Fruit fly (Drosophila melanogaster) whole organism, embryonic: ENCODE measurements around the gene Nthl1.
A peak's percentile ranks its signal among the peaks of the same experiment; 100 is the strongest.

Experiments used
- Abd-B ChIP-seq: fragments of 200-800 bp; sonication (Bioruptor generic); optimal IDR thresholded peaks from 2 replicates; lab custom pipeline; 2018; ENCODE audit warnings: missing biosample characterization, mild to moderate bottlenecking, missing genetic modification characterization, moderate library complexity
- Atf-2 ChIP-seq: fragments of 200-800 bp; sonication (Bioruptor generic); optimal IDR thresholded peaks from 2 replicates; lab custom pipeline; 2016; ENCODE audit warnings: missing biosample characterization, missing genetic modification characterization
- Awh ChIP-seq: fragments of 200-800 bp; sonication (Bioruptor generic); IDR thresholded peaks from 2 replicates; pipeline ENCODE4, ENCODE4 v1.3.6; 2022; ENCODE audit warnings: missing biosample characterization, missing genetic modification characterization
- Bdp1 ChIP-seq: fragments of 200-800 bp; sonication (Bioruptor generic); optimal IDR thresholded peaks from 3 replicates; lab custom pipeline; 2016; ENCODE audit warnings: missing biosample characterization, missing genetic modification characterization
- CG10209 ChIP-seq: fragments of 200-800 bp; sonication (Bioruptor generic); optimal IDR thresholded peaks from 3 replicates; lab custom pipeline; 2017; ENCODE audit warnings: missing biosample characterization, mild to moderate bottlenecking, missing genetic modification characterization, missing genetic modification reagents
- CG10431 ChIP-seq: fragments of 200-800 bp; sonication (Bioruptor generic); optimal IDR thresholded peaks from 3 replicates; lab custom pipeline; 2018; ENCODE audit warnings: missing biosample characterization, mild to moderate bottlenecking, missing genetic modification characterization
- CG13894 ChIP-seq: fragments of 200-800 bp; sonication (Bioruptor generic); optimal IDR thresholded peaks from 3 replicates; lab custom pipeline; 2018; ENCODE audit warnings: missing biosample characterization, mild to moderate bottlenecking, missing genetic modification characterization, moderate library complexity
- CG14860 ChIP-seq: fragments of 200-800 bp; sonication (Bioruptor generic); IDR thresholded peaks from 3 replicates; pipeline ENCODE4 v1.3.6; 2022; ENCODE audit warnings: missing biosample characterization, missing genetic modification characterization; ENCODE audit not compliant: partially characterized antibody
- CG14965 ChIP-seq: fragments of 200-800 bp; sonication (Bioruptor generic); optimal IDR thresholded peaks from 2 replicates; lab custom pipeline; 2016; ENCODE audit warnings: missing biosample characterization, missing genetic modification characterization, borderline replicate concordance
- CG16779 ChIP-seq: fragments of 200-800 bp; sonication (Bioruptor generic); IDR thresholded peaks from 2 replicates; pipeline ENCODE4 v1.3.6; 2022; ENCODE audit warnings: missing biosample characterization, missing genetic modification characterization
- CG16813 ChIP-seq: fragments of 200-800 bp; sonication (Bioruptor generic); IDR thresholded peaks from 3 replicates; pipeline ENCODE4 v1.3.6; 2022; ENCODE audit warnings: missing biosample characterization, missing genetic modification characterization; ENCODE audit not compliant: partially characterized antibody
- CG30431 ChIP-seq: fragments of 200-800 bp; sonication (Bioruptor generic); optimal IDR thresholded peaks from 2 replicates; lab custom pipeline; 2017; ENCODE audit warnings: missing biosample characterization, missing genetic modification characterization
- CG31388 ChIP-seq: fragments of 200-800 bp; sonication (Bioruptor generic); optimal IDR thresholded peaks from 2 replicates; lab custom pipeline; 2016; ENCODE audit warnings: missing biosample characterization, missing genetic modification characterization
- CG3726 ChIP-seq: fragments of 200-800 bp; sonication (Bioruptor generic); IDR thresholded peaks from 3 replicates; pipeline ENCODE4, ENCODE4 v1.3.6; 2022; ENCODE audit warnings: missing biosample characterization, missing genetic modification characterization
- CG43689 ChIP-seq: fragments of 200-800 bp; sonication (Bioruptor generic); IDR thresholded peaks from 2 replicates; pipeline ENCODE4 v1.3.6; 2022; ENCODE audit warnings: missing biosample characterization, missing genetic modification characterization
- CG5245 ChIP-seq: fragments of 200-800 bp; sonication (Bioruptor generic); optimal IDR thresholded peaks from 3 replicates; lab custom pipeline; 2016; ENCODE audit warnings: missing biosample characterization, missing genetic modification characterization
- CG8924 ChIP-seq: fragments of 200-800 bp; optimal IDR thresholded peaks from 3 replicates; lab custom pipeline; 2019; ENCODE audit warnings: missing biosample characterization, mild to moderate bottlenecking, missing genetic modification characterization, moderate library complexity
- CG9437 ChIP-seq: fragments of 200-800 bp; sonication (Bioruptor generic); optimal IDR thresholded peaks from 2 replicates; lab custom pipeline; 2018; ENCODE audit warnings: missing biosample characterization, mild to moderate bottlenecking, missing genetic modification characterization
- CHES-1-like ChIP-seq: fragments of 200-800 bp; sonication (Bioruptor generic); optimal IDR thresholded peaks from 2 replicates; lab custom pipeline; 2016; ENCODE audit warnings: missing biosample characterization, missing genetic modification characterization
- CTCF ChIP-seq: fragments of 200-800 bp; sonication (Bioruptor generic); optimal IDR thresholded peaks from 2 replicates; lab custom pipeline; 2017; ENCODE audit warnings: missing biosample characterization, mild to moderate bottlenecking, missing genetic modification characterization, moderate library complexity
- Chrac-16 ChIP-seq: fragments of 200-800 bp; sonication (Bioruptor generic); optimal IDR thresholded peaks from 3 replicates; lab custom pipeline; 2016; ENCODE audit warnings: missing biosample characterization, missing genetic modification characterization
- CkIIα-i1 ChIP-seq: fragments of 200-800 bp; sonication (Bioruptor generic); IDR thresholded peaks from 2 replicates; pipeline ENCODE4 v1.3.6; 2022; ENCODE audit warnings: missing biosample characterization, missing genetic modification characterization
- D ChIP-seq, 2 experiments: fragments of 200-800 bp in 1 of 2; fragments of >200 bp in 1 of 2; sonication (Bioruptor generic) in 1 of 2; optimal IDR thresholded peaks; 2 replicates in 1 of 2; 3 replicates in 1 of 2; lab custom pipeline; 2017; ENCODE audit warnings: mild to moderate bottlenecking in 1 of 2, missing biosample characterization in 1 of 2, missing genetic modification characterization in 1 of 2, missing genetic modification reagents in 1 of 2
- Dfd ChIP-seq, 2 experiments: fragments of >200 bp; optimal IDR thresholded peaks; 2 replicates each; lab custom pipeline; 2017; ENCODE audit warnings: missing biosample characterization in 2 of 2, missing genetic modification characterization in 2 of 2
- Dip2 ChIP-seq: fragments of 200-800 bp; sonication (Bioruptor generic); IDR thresholded peaks from 2 replicates; pipeline ENCODE4 v1.3.6; 2022; ENCODE audit warnings: missing biosample characterization, missing genetic modification characterization
- HLH54F ChIP-seq: fragments of 200-800 bp; sonication (Bioruptor generic); optimal IDR thresholded peaks from 3 replicates; lab custom pipeline; 2016; ENCODE audit warnings: missing biosample characterization, missing genetic modification characterization
- NC2α ChIP-seq: fragments of 200-800 bp; sonication (Bioruptor generic); optimal IDR thresholded peaks from 2 replicates; lab custom pipeline; 2016; ENCODE audit warnings: missing biosample characterization, missing genetic modification characterization
- Optix ChIP-seq: fragments of 200-800 bp; sonication (Bioruptor generic); IDR thresholded peaks from 3 replicates; pipeline ENCODE4 v1.3.6; 2022; ENCODE audit warnings: missing biosample characterization, missing genetic modification characterization
- bbx ChIP-seq: fragments of 200-800 bp; sonication (Bioruptor generic); IDR thresholded peaks from 2 replicates; pipeline ENCODE4 v1.3.6; 2022; ENCODE audit warnings: missing biosample characterization, missing genetic modification characterization; ENCODE audit not compliant: partially characterized antibody
- br ChIP-seq: fragments of >200 bp; optimal IDR thresholded peaks from 2 replicates; lab custom pipeline; 2017
- bsh ChIP-seq, 2 experiments: fragments of 200-800 bp; sonication (Bioruptor generic); optimal IDR thresholded peaks; 2 replicates each; lab custom pipeline; 2017 to 2018; ENCODE audit warnings: mild to moderate bottlenecking in 2 of 2, missing biosample characterization in 2 of 2, missing genetic modification characterization in 2 of 2, moderate library complexity in 1 of 2
- chinmo ChIP-seq: fragments of 200-800 bp; sonication (Bioruptor generic); IDR thresholded peaks from 4 replicates; pipeline ENCODE4 v1.3.6; 2022; ENCODE audit warnings: missing biosample characterization, missing genetic modification characterization; ENCODE audit not compliant: partially characterized antibody
- dmrt11E ChIP-seq: fragments of 200-800 bp; sonication (Bioruptor generic); optimal IDR thresholded peaks from 3 replicates; lab custom pipeline; 2018; ENCODE audit warnings: missing biosample characterization, mild to moderate bottlenecking, missing genetic modification characterization, moderate library complexity
- emc ChIP-seq: fragments of 200-800 bp; sonication (Bioruptor generic); optimal IDR thresholded peaks from 2 replicates; lab custom pipeline; 2016; ENCODE audit warnings: missing biosample characterization, missing genetic modification characterization
- eve ChIP-seq, 2 experiments: fragments of >200 bp; optimal IDR thresholded peaks; 2 replicates each; lab custom pipeline; 2017; ENCODE audit warnings: missing biosample characterization in 2 of 2, missing genetic modification characterization in 2 of 2
- gsb ChIP-seq: fragments of 200-800 bp; sonication (Bioruptor generic); IDR thresholded peaks from 2 replicates; pipeline ENCODE4 v1.3.6; 2022; ENCODE audit warnings: missing biosample characterization, missing genetic modification characterization
- ham ChIP-seq: fragments of 200-800 bp; sonication (Bioruptor generic); IDR thresholded peaks from 2 replicates; pipeline ENCODE4 v1.3.6; 2022; ENCODE audit warnings: missing biosample characterization, missing genetic modification characterization
- kni ChIP-seq: fragments of 200-800 bp; sonication (Bioruptor generic); optimal IDR thresholded peaks from 3 replicates; lab custom pipeline; 2017; ENCODE audit warnings: mild to moderate bottlenecking, missing biosample characterization, missing genetic modification reagents, missing genetic modification characterization
- lbe ChIP-seq: fragments of 200-800 bp; sonication (Bioruptor generic); optimal IDR thresholded peaks from 2 replicates; lab custom pipeline; 2016; ENCODE audit warnings: missing biosample characterization, mild to moderate bottlenecking, missing genetic modification characterization
- lov ChIP-seq, 2 experiments: fragments of 200-800 bp in 1 of 2; fragments of >200 bp in 1 of 2; sonication (Bioruptor generic) in 1 of 2; IDR thresholded peaks in 1 of 2; optimal IDR thresholded peaks in 1 of 2; 2 replicates in 1 of 2; 3 replicates in 1 of 2; pipeline versions ENCODE4 v1.3.6 to Lab custom; 2017 to 2022; ENCODE audit warnings: missing biosample characterization in 1 of 2, missing genetic modification characterization in 1 of 2
- maf-S ChIP-seq: fragments of 200-800 bp; sonication (Bioruptor generic); optimal IDR thresholded peaks from 2 replicates; lab custom pipeline; 2016; ENCODE audit warnings: missing biosample characterization, missing genetic modification characterization
- nerfin-1 ChIP-seq: fragments of 200-800 bp; sonication (Bioruptor generic); optimal IDR thresholded peaks from 3 replicates; lab custom pipeline; 2019; ENCODE audit warnings: missing biosample characterization, mild to moderate bottlenecking, missing genetic modification characterization, moderate library complexity
- nom ChIP-seq: fragments of 200-800 bp; sonication (Bioruptor generic); optimal IDR thresholded peaks from 2 replicates; lab custom pipeline; 2017; ENCODE audit warnings: missing biosample characterization, missing genetic modification characterization, mild to moderate bottlenecking, moderate library complexity, missing genetic modification reagents
- onecut ChIP-seq: fragments of 200-800 bp; sonication (Bioruptor generic); IDR thresholded peaks from 2 replicates; pipeline ENCODE4 v1.3.6; 2022; ENCODE audit warnings: missing biosample characterization, missing genetic modification characterization
- pzg ChIP-seq: fragments of 200-800 bp; sonication (Bioruptor generic); optimal IDR thresholded peaks from 3 replicates; lab custom pipeline; 2018; ENCODE audit warnings: missing biosample characterization, mild to moderate bottlenecking, missing genetic modification characterization, moderate library complexity
- ranshi ChIP-seq: fragments of 200-800 bp; sonication (Bioruptor generic); IDR thresholded peaks from 2 replicates; pipeline ENCODE4 v1.3.6; 2022; ENCODE audit warnings: missing biosample characterization, missing genetic modification characterization
- so ChIP-seq: fragments of 200-800 bp; sonication (Bioruptor generic); IDR thresholded peaks from 3 replicates; pipeline ENCODE4 v1.3.6; 2022; ENCODE audit warnings: missing biosample characterization, missing genetic modification characterization
- toy ChIP-seq: fragments of 200-800 bp; sonication (Bioruptor generic); IDR thresholded peaks from 2 replicates; pipeline ENCODE4 v1.3.6; 2022; ENCODE audit warnings: missing biosample characterization, missing genetic modification characterization

The Nthl1 gene

DNA sequence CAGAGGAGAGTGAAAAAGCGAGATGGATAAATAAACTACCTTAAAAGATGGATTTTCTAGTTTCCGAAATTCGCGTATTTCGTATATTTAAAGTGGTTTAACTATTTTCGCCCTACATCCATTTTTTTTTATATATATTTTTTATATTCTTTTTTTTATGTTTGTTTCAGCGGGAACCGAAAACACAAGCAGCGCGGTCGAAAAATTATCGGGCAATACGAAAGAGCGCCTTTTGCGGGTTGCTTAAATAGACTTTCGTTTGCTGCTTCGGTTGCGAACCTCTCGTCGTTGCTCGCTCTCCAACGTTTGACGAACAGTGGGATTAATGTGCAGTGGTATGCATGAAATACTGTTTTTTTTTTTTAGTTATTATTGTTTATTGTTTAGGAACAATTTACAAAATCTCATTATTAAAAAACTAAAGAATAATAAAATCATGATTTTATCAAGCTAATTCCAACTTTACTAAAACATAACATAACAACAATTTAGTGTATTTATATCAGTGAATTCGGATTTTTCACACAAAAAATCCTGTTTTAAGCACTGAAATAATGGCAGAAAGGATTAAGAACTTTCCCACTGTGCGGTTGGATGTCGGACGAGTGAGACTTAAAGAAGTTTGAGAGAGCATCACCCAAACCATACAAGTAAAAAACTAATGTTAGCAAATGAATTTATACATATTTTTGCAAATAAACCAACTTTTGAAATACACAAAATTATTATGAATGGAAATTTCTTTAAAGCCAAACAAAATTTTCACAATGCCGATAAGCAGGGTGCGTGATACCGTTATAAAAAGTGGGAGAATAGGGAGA lies 10.2 kb downstream of the Nthl1 start (continued):
- no peak for TF ChIP-seq NC2α (GFP tag; lab: Kevin White, UChicago)
- no peak for TF ChIP-seq br (lab: Kevin White, UChicago)
- peak; percentile 1 for TF ChIP-seq Bdp1 (GFP tag; lab: Kevin White, UChicago)
- TF ChIP-seq Chrac-16 (GFP tag; lab: Kevin White, UChicago): peak; percentile 46
- TF ChIP-seq CG16813 (GFP tag; lab: Robert Waterston, UW): no peak
- peak; percentile 43; the same call in 1 of the 2 replicates for TF ChIP-seq CG16779 (GFP tag; lab: Robert Waterston, UW)
- TF ChIP-seq Optix (GFP tag; lab: Robert Waterston, UW): 0 out of 3 replicates have a peak, but pooled peaks have one; percentile 16
- peak; percentile 36; the same call in 1 of the 3 replicates for TF ChIP-seq CG3726 (GFP tag; lab: Robert Waterston, UW)
- TF ChIP-seq CkIIα-i1 (GFP tag; lab: Robert Waterston, UW): no peak
- TF ChIP-seq CG14965 (GFP tag; lab: Kevin White, UChicago): no peak
- peak; percentile 85 for TF ChIP-seq CG9437
- TF ChIP-seq kni (GFP tag; lab: Kevin White, UChicago): peak; percentile 26
- TF ChIP-seq D (optimal IDR thresholded peaks at IDR 0.05; lab: Kevin White, UChicago): no peak
- TF ChIP-seq D (GFP tag; optimal IDR thresholded peaks at IDR 0.05; lab: Kevin White, UChicago): peak; percentile 86
- no peak for TF ChIP-seq emc (GFP tag; lab: Kevin White, UChicago)
- TF ChIP-seq Abd-B (GFP tag; lab: Kevin White, UChicago): peak; percentile 50
- peak; percentile 79; the same call in 1 of the 2 replicates for TF ChIP-seq onecut (GFP tag; lab: Robert Waterston, UW)
- no peak for TF ChIP-seq bbx (GFP tag; lab: Robert Waterston, UW)
- peak; percentile 73 for TF ChIP-seq CG8924 (tag; lab: Kevin White, UChicago)
- TF ChIP-seq ham: no peak
- peak in 1 of 2 experiments; percentile 88 for TF ChIP-seq eve (GFP tag; optimal IDR thresholded peaks at IDR 0.05; lab: Kevin White, UChicago)
- peak; percentile 30 for TF ChIP-seq CG30431 (GFP tag; lab: Kevin White, UChicago)
- TF ChIP-seq HLH54F (GFP tag; lab: Kevin White, UChicago): peak; percentile 44
- TF ChIP-seq CG14860 (GFP tag; lab: Robert Waterston, UW): no peak
- TF ChIP-seq CG43689 (GFP tag; lab: Robert Waterston, UW): no peak
- TF ChIP-seq bsh (GFP tag; optimal IDR thresholded peaks at IDR 0.05; lab: Kevin White, UChicago): peak; percentile 24 to 71
- TF ChIP-seq Atf-2 (GFP tag; lab: Kevin White, UChicago): peak; percentile 53
- no peak for TF ChIP-seq CHES-1-like
- TF ChIP-seq toy (GFP tag; lab: Robert Waterston, UW): peak; percentile 80
- no peak for TF ChIP-seq CG5245 (GFP tag; lab: Kevin White, UChicago)
- peak; percentile 54; the same call in 2 of the 3 replicates for TF ChIP-seq so (GFP tag; lab: Robert Waterston, UW)
- TF ChIP-seq chinmo (GFP tag; lab: Robert Waterston, UW): 0 out of 4 replicates have a peak, but pooled peaks have one; percentile 76
- TF ChIP-seq nerfin-1 (tag; lab: Kevin White, UChicago): peak; percentile 87
- TF ChIP-seq Awh (GFP tag; lab: Robert Waterston, UW): peak; percentile 84
- peak; percentile 88 for TF ChIP-seq gsb (GFP tag; lab: Robert Waterston, UW)
- TF ChIP-seq lov (optimal IDR thresholded peaks at IDR 0.05; lab: Kevin White, UChicago): no peak
- 0 out of 3 replicates have a peak, but pooled peaks have one; percentile 68 for TF ChIP-seq lov (GFP tag; IDR thresholded peaks at IDR 0.05; lab: Robert Waterston, UW)
- TF ChIP-seq CG13894 (tag; lab: Kevin White, UChicago): peak; percentile 92
- no peak for TF ChIP-seq nom (GFP tag; lab: Kevin White, UChicago)
- peak; percentile 14 for TF ChIP-seq CG31388 (GFP tag; lab: Kevin White, UChicago)
- TF ChIP-seq dmrt11E (tag; lab: Kevin White, UChicago): peak; percentile 87
- TF ChIP-seq CG10431 (GFP tag; lab: Kevin White, UChicago): peak; percentile 18
- peak; percentile 32 for TF ChIP-seq maf-S (GFP tag; lab: Kevin White, UChicago)
- peak in 1 of 2 experiments; percentile 22 for TF ChIP-seq Dfd (GFP tag; optimal IDR thresholded peaks at IDR 0.05; lab: Kevin White, UChicago)
- peak; percentile 58 for TF ChIP-seq CTCF (GFP tag; lab: Kevin White, UChicago)
- 0 out of 2 replicates have a peak, but pooled peaks have one; percentile 30 for TF ChIP-seq Dip2 (GFP tag; lab: Robert Waterston, UW)
- peak; percentile 88 for TF ChIP-seq ranshi
- no peak for TF ChIP-seq lbe
- peak; percentile 65 for TF ChIP-seq CG10209 (GFP tag; lab: Kevin White, UChicago)
- TF ChIP-seq pzg (GFP tag; lab: Kevin White, UChicago): no peak
